Fruit fly (Drosophila melanogaster) Kc167 (cell line): ENCODE data around the gene heix.

Experiments used
- Myc ChIP-seq: fragments of >200 bp; optimal IDR thresholded peaks from 2 replicates; lab custom pipeline; 2017; ENCODE audit warnings: missing external identifiers
- psq ChIP-seq: fragments of >200 bp; optimal IDR thresholded peaks from 2 replicates; lab custom pipeline; 2017; ENCODE audit warnings: missing external identifiers
- ttk ChIP-seq: sonication (Bioruptor generic); optimal IDR thresholded peaks from 2 replicates; lab custom pipeline; 2017; ENCODE audit warnings: missing external identifiers

DNA sequence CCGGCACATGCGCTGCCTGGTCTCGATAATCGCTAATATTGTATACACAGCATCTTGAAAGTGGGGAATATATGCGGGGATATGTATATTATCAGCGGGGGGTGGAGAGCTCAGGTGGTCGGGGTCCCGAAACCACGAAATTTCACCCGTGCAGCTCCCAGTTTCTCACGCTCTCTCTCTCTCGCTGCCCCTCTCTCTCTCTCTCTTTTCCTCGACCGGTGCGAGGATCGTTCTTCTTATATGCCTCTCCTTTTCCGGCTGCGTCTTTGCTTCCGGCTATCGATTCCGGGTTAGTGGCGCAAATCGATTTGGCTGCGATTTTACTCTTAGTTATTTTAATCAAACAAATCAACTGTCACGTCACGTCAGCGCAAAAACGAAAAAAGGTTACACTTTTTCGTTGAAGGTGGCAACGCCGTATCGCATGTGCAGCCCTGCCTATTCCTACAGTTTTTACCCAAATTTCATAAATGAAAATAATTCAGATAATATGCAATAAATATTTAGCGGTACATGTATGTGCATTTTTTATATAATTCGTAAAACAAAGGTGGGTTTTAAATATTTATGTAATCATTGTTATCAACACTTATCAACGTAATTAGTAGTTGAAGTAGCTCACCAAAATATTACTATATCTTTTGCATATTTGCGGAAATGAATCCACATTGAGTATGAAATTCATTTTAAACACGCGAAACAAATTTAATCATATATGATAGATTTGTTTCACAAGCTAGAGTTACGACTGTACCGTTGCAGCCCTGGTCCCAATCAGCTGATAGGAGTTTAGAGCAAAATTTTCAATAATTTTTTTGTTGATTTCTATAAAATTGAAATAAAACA lies at the start of gene heix, which contains the start of gene CG17328:
- TF ChIP-seq ttk (lab: Kevin White, UChicago) (no peak), Myc (no peak), psq (no peak)
